Worm (Caenorhabditis elegans): ENCODE data around the gene gadr-4.

ce11 chrII:4028276-4028675, 34.1 kb downstream of the gadr-4 start, which contains the start of gene K07D4.9:
- TF ChIP-seq ceh-63 (GFP tag; optimal IDR thresholded peaks at IDR 0.05) (no peak), nhr-77 (tag; optimal IDR thresholded peaks at IDR 0.05) (no peak), lin-13 (GFP tag; optimal IDR thresholded peaks at IDR 0.05) (no peak), unc-62 (GFP tag; optimal IDR thresholded peaks at IDR 0.05) (no peak), jun-1 (tag; optimal IDR thresholded peaks at IDR 0.05) (no peak), ceh-88 (GFP tag; IDR thresholded peaks at IDR 0.05) (no peak), fos-1 (tag; optimal IDR thresholded peaks at IDR 0.05) (no peak), mdl-1 (tag; optimal IDR thresholded peaks at IDR 0.05) (no peak), ama-1 (optimal IDR thresholded peaks at IDR 0.05) (no peak), aly-2 (tag; optimal IDR thresholded peaks at IDR 0.05) (no peak)

All from whole organism, L1 larva.